Fruit fly (Drosophila melanogaster): ENCODE results near the gene Atac3.

Atac3 gene

DNA sequence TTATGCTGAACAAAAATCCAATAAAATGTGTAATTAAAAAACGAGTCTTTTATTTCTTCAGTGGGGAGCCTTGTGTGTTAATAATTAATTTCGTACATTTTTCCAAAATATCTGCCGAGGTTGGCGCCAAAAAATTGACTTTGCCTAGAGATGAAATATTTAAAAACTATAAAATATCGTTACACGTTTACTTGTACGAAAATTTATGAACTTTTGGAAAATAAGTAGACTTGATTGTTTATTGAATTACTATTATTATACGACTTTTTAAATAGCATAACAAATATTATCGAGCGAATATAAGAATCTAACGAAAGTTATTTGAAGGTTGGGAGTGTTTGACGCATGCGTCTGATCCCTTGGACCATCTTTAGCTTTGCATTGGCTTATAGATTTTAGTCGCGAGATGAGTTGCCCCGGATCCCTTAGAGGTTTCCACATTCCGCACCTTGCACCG, 28.3 kb upstream of the Atac3 start, which contains the start of gene CG1231:
Gene CG1231, plus strand, starts transcription at position 407 of the 457 bp plus-strand sequence.
- TF ChIP-seq cnc (optimal IDR thresholded peaks at IDR 0.05), result no peak
- no peak for TF ChIP-seq CG7045 (GFP tag; optimal IDR thresholded peaks at IDR 0.05)
- no peak for TF ChIP-seq Clk (GFP tag; optimal IDR thresholded peaks at IDR 0.05)
- no peak for TF ChIP-seq Mnt (GFP tag; optimal IDR thresholded peaks at IDR 0.05)
- no peak for TF ChIP-seq cic (GFP tag; optimal IDR thresholded peaks at IDR 0.05)
- TF ChIP-seq bab1 (GFP tag; optimal IDR thresholded peaks at IDR 0.05), result no peak
- no peak for TF ChIP-seq CG7101 (tag; optimal IDR thresholded peaks at IDR 0.05)
- no peak for TF ChIP-seq CG14711 (tag; optimal IDR thresholded peaks at IDR 0.05)
- no peak for TF ChIP-seq CG5204 (GFP tag; optimal IDR thresholded peaks at IDR 0.05)
- TF ChIP-seq Crg-1 (GFP tag; optimal IDR thresholded peaks at IDR 0.05), result no peak
- no peak for TF ChIP-seq pad (GFP tag; optimal IDR thresholded peaks at IDR 0.05)
- no peak for TF ChIP-seq CG33017 (tag; optimal IDR thresholded peaks at IDR 0.05)
- TF ChIP-seq Hr96 (GFP tag; optimal IDR thresholded peaks at IDR 0.05), result no peak

DNA sequence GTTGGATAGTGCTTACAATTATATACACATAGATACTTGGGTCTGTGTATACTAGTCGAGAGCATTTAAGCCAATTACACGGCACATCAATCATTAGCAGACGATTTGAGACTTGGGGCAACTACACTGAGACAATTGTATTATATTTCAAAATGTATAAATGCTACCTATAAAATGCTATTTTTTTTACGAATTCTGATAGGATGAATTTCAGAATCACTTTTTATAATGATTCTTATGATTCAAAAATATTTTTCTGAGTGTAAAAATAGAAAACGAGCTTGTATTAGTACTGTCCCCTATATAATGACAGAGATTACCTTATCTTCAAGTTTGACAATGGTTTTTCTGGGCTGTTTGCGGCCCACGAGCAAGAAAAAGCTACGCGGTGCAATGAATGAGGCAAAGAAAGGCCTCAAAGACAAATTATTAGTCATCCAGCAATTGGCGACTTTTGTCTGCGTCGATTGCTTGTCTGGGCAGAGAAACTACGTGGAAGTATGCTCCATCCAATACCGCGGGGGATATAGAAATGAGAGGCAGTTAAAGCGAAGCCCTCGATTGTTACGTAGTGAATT, 22.9 kb upstream of the Atac3 start:
- TF ChIP-seq cnc (optimal IDR thresholded peaks at IDR 0.05) (no peak), CG11617 (GFP tag; optimal IDR thresholded peaks at IDR 0.05) (peak; percentile 80), toe (GFP tag; optimal IDR thresholded peaks at IDR 0.05) (peak; percentile 65), cic (GFP tag; optimal IDR thresholded peaks at IDR 0.05) (peak; percentile 67), CG33017 (tag; optimal IDR thresholded peaks at IDR 0.05) (peak; percentile 79), Crg-1 (GFP tag; optimal IDR thresholded peaks at IDR 0.05) (no peak), tj (GFP tag; optimal IDR thresholded peaks at IDR 0.05) (peak; percentile 52), CG5204 (GFP tag; optimal IDR thresholded peaks at IDR 0.05) (peak; percentile 54), CG7045 (GFP tag; optimal IDR thresholded peaks at IDR 0.05) (peak; percentile 74), CG1620 (GFP tag; optimal IDR thresholded peaks at IDR 0.05) (peak; percentile 35), pad (GFP tag; optimal IDR thresholded peaks at IDR 0.05) (peak; percentile 48), Mnt (GFP tag; optimal IDR thresholded peaks at IDR 0.05) (peak; percentile 32), Hr96 (GFP tag; optimal IDR thresholded peaks at IDR 0.05) (peak; percentile 73), ovo (GFP tag; optimal IDR thresholded peaks at IDR 0.05) (no peak), Clk (GFP tag; optimal IDR thresholded peaks at IDR 0.05) (peak; percentile 46), kay (GFP tag; ENCODE audit: borderline replicate concordance) (no peak), CG7101 (tag; optimal IDR thresholded peaks at IDR 0.05) (peak; percentile 80), CG12768 (GFP tag; optimal IDR thresholded peaks at IDR 0.05) (peak; percentile 76), bab1 (GFP tag; optimal IDR thresholded peaks at IDR 0.05) (peak; percentile 86), CG14711 (tag; optimal IDR thresholded peaks at IDR 0.05) (peak; percentile 73)

DNA sequence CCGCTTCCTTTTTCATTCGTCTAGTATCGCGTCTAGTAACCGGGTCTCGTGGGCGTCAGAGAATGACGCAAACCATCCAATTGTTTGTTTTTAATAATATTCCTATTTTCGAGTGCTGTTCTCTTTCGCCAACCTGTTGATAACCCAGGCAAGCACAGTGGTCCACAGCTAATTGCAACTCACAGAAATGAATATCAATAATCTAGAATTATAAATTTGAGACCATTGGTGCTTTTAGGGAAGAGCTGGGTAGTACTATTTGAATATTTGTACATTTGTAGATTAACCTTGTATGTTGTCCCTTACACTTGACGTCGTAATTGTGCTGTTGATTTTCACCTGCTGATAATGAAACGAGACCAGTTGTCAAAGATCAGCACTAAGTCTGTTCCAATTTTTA, 22.0 kb upstream of the Atac3 start:
- TF ChIP-seq CG12768 (GFP tag; optimal IDR thresholded peaks at IDR 0.05) (no peak), CG33017 (tag; optimal IDR thresholded peaks at IDR 0.05) (no peak), cic (GFP tag; optimal IDR thresholded peaks at IDR 0.05) (peak; percentile 28), Hr96 (GFP tag; optimal IDR thresholded peaks at IDR 0.05) (no peak), Mnt (GFP tag; optimal IDR thresholded peaks at IDR 0.05) (peak; percentile 5), tj (GFP tag; optimal IDR thresholded peaks at IDR 0.05) (no peak), CG7045 (GFP tag; optimal IDR thresholded peaks at IDR 0.05) (no peak), toe (GFP tag; optimal IDR thresholded peaks at IDR 0.05) (no peak), Crg-1 (GFP tag; optimal IDR thresholded peaks at IDR 0.05) (no peak), pad (GFP tag; optimal IDR thresholded peaks at IDR 0.05) (no peak), ovo (GFP tag; optimal IDR thresholded peaks at IDR 0.05) (no peak), CG14711 (tag; optimal IDR thresholded peaks at IDR 0.05) (peak; percentile 34), bab1 (GFP tag; optimal IDR thresholded peaks at IDR 0.05) (no peak), CG7101 (tag; optimal IDR thresholded peaks at IDR 0.05) (peak; percentile 41), CG1620 (GFP tag; optimal IDR thresholded peaks at IDR 0.05) (no peak), CG5204 (GFP tag; optimal IDR thresholded peaks at IDR 0.05) (no peak), CG11617 (GFP tag; optimal IDR thresholded peaks at IDR 0.05) (no peak), kay (GFP tag; ENCODE audit: borderline replicate concordance) (no peak), Clk (GFP tag; optimal IDR thresholded peaks at IDR 0.05) (no peak), cnc (optimal IDR thresholded peaks at IDR 0.05) (no peak)

DNA sequence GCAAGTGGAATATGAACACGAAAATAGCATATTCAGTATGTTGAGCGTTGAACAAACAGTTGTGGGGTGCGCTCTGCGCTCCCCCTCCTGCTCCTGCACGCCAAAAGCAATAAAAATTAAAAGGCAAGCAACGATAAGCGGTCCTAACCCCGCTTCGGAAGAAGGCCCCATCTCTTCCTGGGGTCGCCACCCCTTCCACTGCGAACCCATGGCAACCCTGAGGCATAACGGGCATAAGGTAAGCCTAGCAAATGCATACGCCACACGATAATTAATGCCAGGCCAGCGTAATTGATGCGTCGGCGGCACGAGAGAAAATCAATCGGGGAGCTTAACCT, 20.6 kb upstream of the Atac3 start:
- TF ChIP-seq tj (GFP tag; optimal IDR thresholded peaks at IDR 0.05) (peak; percentile 40), CG14711 (tag; optimal IDR thresholded peaks at IDR 0.05) (no peak)

DNA sequence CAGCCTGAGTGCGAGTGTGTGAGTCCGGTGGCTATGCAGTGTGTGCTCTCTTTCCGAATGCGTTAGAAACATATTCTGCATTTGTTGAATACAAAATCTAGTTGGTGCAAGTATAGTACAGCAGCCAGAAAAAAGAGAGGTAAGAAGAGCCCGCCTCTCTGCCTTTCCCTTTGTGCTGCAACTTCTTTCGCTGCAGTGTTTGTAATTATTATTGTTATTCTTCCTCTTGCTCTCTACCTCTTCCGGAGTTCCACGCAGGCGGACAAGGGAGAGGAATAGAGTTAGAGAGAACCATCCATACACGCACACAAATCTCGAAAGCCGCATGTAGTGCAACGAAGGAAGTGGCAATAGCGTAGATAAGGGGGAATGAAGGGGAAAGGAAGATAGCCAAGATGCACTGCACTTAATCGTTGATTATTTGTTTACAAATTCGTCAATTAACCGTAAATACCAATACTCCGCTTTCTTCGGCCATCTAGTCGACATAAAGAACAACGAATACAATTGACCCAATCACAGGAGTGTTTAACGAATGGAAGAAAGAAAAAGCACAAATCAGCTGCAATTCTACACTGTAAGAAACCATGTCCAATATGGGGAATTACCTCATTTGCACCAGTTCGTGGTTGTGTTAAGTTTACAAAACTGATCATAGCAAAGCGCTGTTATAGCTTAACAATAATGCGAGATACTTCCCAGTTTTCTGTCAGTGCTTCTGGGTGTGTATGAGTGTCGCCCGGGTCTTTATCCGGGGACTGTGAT, 20.0 kb upstream of the Atac3 start:
- TF ChIP-seq kay (GFP tag; ENCODE audit: borderline replicate concordance), result no peak
- TF ChIP-seq CG5204 (GFP tag; optimal IDR thresholded peaks at IDR 0.05), result no peak
- TF ChIP-seq Hr96 (GFP tag; optimal IDR thresholded peaks at IDR 0.05), result no peak
- TF ChIP-seq ovo (GFP tag; optimal IDR thresholded peaks at IDR 0.05), result no peak
- peak; percentile 25 for TF ChIP-seq CG7045 (GFP tag; optimal IDR thresholded peaks at IDR 0.05)
- TF ChIP-seq CG14711 (tag; optimal IDR thresholded peaks at IDR 0.05), result peak; percentile 16
- no peak for TF ChIP-seq cic (GFP tag; optimal IDR thresholded peaks at IDR 0.05)
- TF ChIP-seq CG33017 (tag; optimal IDR thresholded peaks at IDR 0.05), result peak; percentile 40
- no peak for TF ChIP-seq Mnt (GFP tag; optimal IDR thresholded peaks at IDR 0.05)
- peak; percentile 15 for TF ChIP-seq CG1620 (GFP tag; optimal IDR thresholded peaks at IDR 0.05)
- TF ChIP-seq Clk (GFP tag; optimal IDR thresholded peaks at IDR 0.05), result no peak
- TF ChIP-seq CG7101 (tag; optimal IDR thresholded peaks at IDR 0.05), result peak; percentile 37
- TF ChIP-seq Crg-1 (GFP tag; optimal IDR thresholded peaks at IDR 0.05), result peak; percentile 39
- TF ChIP-seq bab1 (GFP tag; optimal IDR thresholded peaks at IDR 0.05), result peak; percentile 56
- TF ChIP-seq toe (GFP tag; optimal IDR thresholded peaks at IDR 0.05), result no peak
- peak; percentile 66 for TF ChIP-seq tj (GFP tag; optimal IDR thresholded peaks at IDR 0.05)
- peak; percentile 53 for TF ChIP-seq CG11617 (GFP tag; optimal IDR thresholded peaks at IDR 0.05)
- peak; percentile 96 for TF ChIP-seq pad (GFP tag; optimal IDR thresholded peaks at IDR 0.05)
- TF ChIP-seq CG12768 (GFP tag; optimal IDR thresholded peaks at IDR 0.05), result peak; percentile 37
- TF ChIP-seq cnc (optimal IDR thresholded peaks at IDR 0.05), result no peak

All from whole organism, adult.